Worm (Caenorhabditis elegans) whole organism, late embryonic: ENCODE data around the gene ppm-2.

Experiments used
- C08G9.2 ChIP-seq: sonication (generic microtip); optimal IDR thresholded peaks from 2 replicates; lab custom pipeline; 2016; ENCODE audit warnings: mild to moderate bottlenecking, missing genetic modification characterization, moderate library complexity, missing compliant biosample characterization
- C38D4.7 ChIP-seq: fragments of 200-800 bp; sonication (Bioruptor generic); optimal IDR thresholded peaks from 2 replicates; lab custom pipeline; 2018; ENCODE audit warnings: mild to moderate bottlenecking, missing genetic modification characterization, moderate library complexity, missing compliant biosample characterization
- F13H6.1 ChIP-seq: sonication (generic microtip); optimal IDR thresholded peaks from 2 replicates; lab custom pipeline; 2016; ENCODE audit warnings: missing genetic modification characterization, missing compliant biosample characterization
- K02D7.2 ChIP-seq: sonication (generic microtip); optimal IDR thresholded peaks from 2 replicates; lab custom pipeline; 2017; ENCODE audit warnings: mild to moderate bottlenecking, missing genetic modification characterization, missing compliant biosample characterization
- K09A11.1 ChIP-seq: sonication (generic microtip); optimal IDR thresholded peaks from 2 replicates; lab custom pipeline; 2017; ENCODE audit warnings: antibody characterized with exemption, mild to moderate bottlenecking, missing genetic modification characterization, missing compliant biosample characterization; ENCODE audit not compliant: insufficient read depth
- T23F11.4 ChIP-seq: fragments of 200-800 bp; sonication (Bioruptor generic); optimal IDR thresholded peaks from 2 replicates; lab custom pipeline; 2018; ENCODE audit warnings: mild to moderate bottlenecking, missing genetic modification characterization, missing compliant biosample characterization
- Y22D7AL.16 ChIP-seq: sonication (generic microtip); optimal IDR thresholded peaks from 2 replicates; lab custom pipeline; 2016; ENCODE audit warnings: missing genetic modification characterization, missing compliant biosample characterization
- ahr-1 ChIP-seq: sonication (generic microtip); optimal IDR thresholded peaks from 2 replicates; lab custom pipeline; 2016; ENCODE audit warnings: missing genetic modification characterization, missing compliant biosample characterization
- ama-1 ChIP-seq: fragments of 150-350 bp; optimal IDR thresholded peaks from 2 replicates; lab custom pipeline; 2014
- ceh-14 ChIP-seq: sonication (generic microtip); optimal IDR thresholded peaks from 2 replicates; lab custom pipeline; 2016; ENCODE audit warnings: missing genotype, missing genetic modification characterization, missing compliant biosample characterization
- ceh-18 ChIP-seq: sonication (generic microtip); optimal IDR thresholded peaks from 2 replicates; lab custom pipeline; 2016; ENCODE audit warnings: missing genetic modification characterization, missing compliant biosample characterization
- ceh-19 ChIP-seq: fragments of 200-800 bp; sonication (Bioruptor generic); optimal IDR thresholded peaks from 2 replicates; lab custom pipeline; 2018; ENCODE audit warnings: mild to moderate bottlenecking, missing genetic modification characterization, missing compliant biosample characterization
- ceh-2 ChIP-seq: sonication (generic microtip); optimal IDR thresholded peaks from 2 replicates; lab custom pipeline; 2016; ENCODE audit warnings: missing genotype, missing genetic modification characterization, missing compliant biosample characterization
- ceh-22 ChIP-seq: sonication (generic microtip); optimal IDR thresholded peaks from 2 replicates; lab custom pipeline; 2017; ENCODE audit warnings: missing biosample characterization, missing genetic modification characterization
- ceh-24 ChIP-seq: sonication (generic microtip); optimal IDR thresholded peaks from 2 replicates; lab custom pipeline; 2016; ENCODE audit warnings: mild to moderate bottlenecking, missing genetic modification characterization, missing compliant biosample characterization
- ceh-30 ChIP-seq: fragments of 150-350 bp; optimal IDR thresholded peaks from 2 replicates; lab custom pipeline; 2014; ENCODE audit warnings: missing biosample characterization, missing genetic modification characterization
- ceh-31 ChIP-seq: sonication (generic microtip); optimal IDR thresholded peaks from 2 replicates; lab custom pipeline; 2016; ENCODE audit warnings: missing genetic modification characterization, missing compliant biosample characterization
- ceh-34 ChIP-seq: sonication (generic microtip); optimal IDR thresholded peaks from 2 replicates; lab custom pipeline; 2016; ENCODE audit warnings: mild to moderate bottlenecking, missing genetic modification characterization, missing compliant biosample characterization
- ceh-45 ChIP-seq: fragments of 200-800 bp; sonication (Bioruptor generic); IDR thresholded peaks from 2 replicates; pipeline ENCODE4 v1.3.6; 2022; ENCODE audit warnings: missing genetic modification reagents, missing genetic modification characterization, missing compliant biosample characterization
- ceh-9 ChIP-seq: sonication (generic microtip); optimal IDR thresholded peaks from 2 replicates; lab custom pipeline; 2016; ENCODE audit warnings: mild to moderate bottlenecking, missing genetic modification characterization, inconsistent platforms, missing compliant biosample characterization
- che-1 ChIP-seq: sonication (generic microtip); optimal IDR thresholded peaks from 2 replicates; lab custom pipeline; 2016; ENCODE audit warnings: mild to moderate bottlenecking, missing genetic modification characterization, missing compliant biosample characterization
- dmd-4 ChIP-seq: sonication (generic microtip); optimal IDR thresholded peaks from 2 replicates; lab custom pipeline; 2016; ENCODE audit warnings: borderline replicate concordance, missing genetic modification characterization, missing compliant biosample characterization
- dve-1 ChIP-seq: sonication (generic microtip); optimal IDR thresholded peaks from 2 replicates; lab custom pipeline; 2017; ENCODE audit warnings: antibody characterized with exemption, mild to moderate bottlenecking, missing genetic modification characterization, missing compliant biosample characterization
- elt-2 ChIP-seq: sonication (generic microtip); optimal IDR thresholded peaks from 2 replicates; lab custom pipeline; 2016; ENCODE audit warnings: missing genetic modification reagents, missing genetic modification characterization, missing compliant biosample characterization
- elt-4 ChIP-seq: sonication (generic microtip); optimal IDR thresholded peaks from 2 replicates; lab custom pipeline; 2016; ENCODE audit warnings: missing genetic modification characterization, missing compliant biosample characterization
- ets-4 ChIP-seq: sonication (generic microtip); optimal IDR thresholded peaks from 2 replicates; lab custom pipeline; 2016; ENCODE audit warnings: missing genetic modification characterization, missing compliant biosample characterization
- eyg-1 ChIP-seq: sonication (generic microtip); optimal IDR thresholded peaks from 2 replicates; lab custom pipeline; 2016; ENCODE audit warnings: missing genotype, missing genetic modification characterization, missing compliant biosample characterization
- fkh-10 ChIP-seq: fragments of 150-350 bp; optimal IDR thresholded peaks from 2 replicates; lab custom pipeline; 2014; ENCODE audit warnings: missing biosample characterization, missing genetic modification reagents, missing genetic modification characterization
- fkh-6 ChIP-seq: sonication (generic microtip); optimal IDR thresholded peaks from 2 replicates; lab custom pipeline; 2016; ENCODE audit warnings: missing genetic modification characterization, missing compliant biosample characterization
- gmeb-2 ChIP-seq: sonication (generic microtip); optimal IDR thresholded peaks from 2 replicates; lab custom pipeline; 2016; ENCODE audit warnings: missing genetic modification characterization, inconsistent platforms, missing compliant biosample characterization
- hlh-15 ChIP-seq: sonication (generic microtip); optimal IDR thresholded peaks from 2 replicates; lab custom pipeline; 2016; ENCODE audit warnings: missing genetic modification characterization, missing compliant biosample characterization
- hlh-30 ChIP-seq: sonication (generic microtip); optimal IDR thresholded peaks from 2 replicates; lab custom pipeline; 2017; ENCODE audit warnings: antibody characterized with exemption, missing genetic modification characterization, missing compliant biosample characterization; ENCODE audit not compliant: insufficient read depth
- hlh-6 ChIP-seq: sonication (generic microtip); optimal IDR thresholded peaks from 2 replicates; lab custom pipeline; 2016; ENCODE audit warnings: missing genotype, missing genetic modification characterization, missing compliant biosample characterization
- madf-2 ChIP-seq: sonication (generic microtip); optimal IDR thresholded peaks from 2 replicates; lab custom pipeline; 2017; ENCODE audit warnings: missing genetic modification characterization, missing compliant biosample characterization
- mec-3 ChIP-seq: sonication (generic microtip); optimal IDR thresholded peaks from 2 replicates; lab custom pipeline; 2016; ENCODE audit warnings: borderline replicate concordance, missing genetic modification characterization, missing compliant biosample characterization
- nhr-232 ChIP-seq: sonication (generic microtip); optimal IDR thresholded peaks from 2 replicates; lab custom pipeline; 2016; ENCODE audit warnings: missing genetic modification characterization, missing compliant biosample characterization
- npax-4 ChIP-seq: sonication (generic microtip); optimal IDR thresholded peaks from 2 replicates; lab custom pipeline; 2016; ENCODE audit warnings: missing genetic modification characterization, missing compliant biosample characterization
- pag-3 ChIP-seq: sonication (generic microtip); optimal IDR thresholded peaks from 2 replicates; lab custom pipeline; 2016; ENCODE audit warnings: missing compliant biosample characterization, missing genetic modification characterization, borderline replicate concordance
- pat-9 ChIP-seq: fragments of 200-800 bp; sonication (Bioruptor generic); optimal IDR thresholded peaks from 2 replicates; lab custom pipeline; 2018; ENCODE audit warnings: mild to moderate bottlenecking, missing genetic modification characterization, moderate library complexity, missing compliant biosample characterization
- pax-1 ChIP-seq: fragments of 150-350 bp; optimal IDR thresholded peaks from 2 replicates; lab custom pipeline; 2014; ENCODE audit warnings: missing biosample characterization, missing genetic modification characterization
- pha-2 ChIP-seq: sonication (generic microtip); optimal IDR thresholded peaks from 2 replicates; lab custom pipeline; 2017; ENCODE audit warnings: mild to moderate bottlenecking, missing genetic modification characterization, missing compliant biosample characterization
- pqm-1 ChIP-seq: sonication (generic microtip); optimal IDR thresholded peaks from 2 replicates; lab custom pipeline; 2016; ENCODE audit warnings: missing genetic modification characterization, missing compliant biosample characterization
- pros-1 ChIP-seq: fragments of 150-350 bp; optimal IDR thresholded peaks from 2 replicates; lab custom pipeline; 2014; ENCODE audit warnings: missing biosample characterization, missing genetic modification reagents, missing genetic modification characterization
- ref-2 ChIP-seq: sonication (generic microtip); optimal IDR thresholded peaks from 2 replicates; lab custom pipeline; 2016; ENCODE audit warnings: missing genetic modification characterization, missing compliant biosample characterization
- rnt-1 ChIP-seq: sonication (generic microtip); optimal IDR thresholded peaks from 2 replicates; lab custom pipeline; 2016; ENCODE audit warnings: missing genetic modification characterization, missing compliant biosample characterization
- sdc-2 ChIP-seq: sonication (generic microtip); optimal IDR thresholded peaks from 2 replicates; lab custom pipeline; 2016; ENCODE audit warnings: missing genotype, missing genetic modification characterization, missing compliant biosample characterization
- sox-2 ChIP-seq: fragments of 200-800 bp; sonication (Bioruptor generic); IDR thresholded peaks from 2 replicates; pipeline ENCODE4 v1.3.6; 2022; ENCODE audit warnings: missing genetic modification reagents, missing genetic modification characterization, missing compliant biosample characterization
- sox-4 ChIP-seq: sonication (generic microtip); optimal IDR thresholded peaks from 2 replicates; lab custom pipeline; 2017; ENCODE audit warnings: mild to moderate bottlenecking, missing genetic modification characterization, inconsistent platforms, missing compliant biosample characterization
- tbx-2 ChIP-seq: sonication (generic microtip); optimal IDR thresholded peaks from 2 replicates; lab custom pipeline; 2016; ENCODE audit warnings: missing genetic modification characterization, missing compliant biosample characterization
- unc-42 ChIP-seq: sonication (generic microtip); optimal IDR thresholded peaks from 2 replicates; lab custom pipeline; 2016; ENCODE audit warnings: missing genotype, missing genetic modification characterization, missing compliant biosample characterization
- unc-55 ChIP-seq: sonication (generic microtip); optimal IDR thresholded peaks from 2 replicates; lab custom pipeline; 2017; ENCODE audit warnings: missing biosample characterization, missing genetic modification reagents, missing genetic modification characterization
- unc-86 ChIP-seq: sonication (generic microtip); optimal IDR thresholded peaks from 2 replicates; lab custom pipeline; 2016; ENCODE audit warnings: missing genetic modification characterization, missing compliant biosample characterization
- zip-5 ChIP-seq: sonication (generic microtip); optimal IDR thresholded peaks from 2 replicates; lab custom pipeline; 2016; ENCODE audit warnings: missing genetic modification characterization, missing compliant biosample characterization
- ztf-16 ChIP-seq: sonication (generic microtip); optimal IDR thresholded peaks from 2 replicates; lab custom pipeline; 2017; ENCODE audit warnings: missing genetic modification characterization, missing compliant biosample characterization

Gene ppm-2

DNA sequence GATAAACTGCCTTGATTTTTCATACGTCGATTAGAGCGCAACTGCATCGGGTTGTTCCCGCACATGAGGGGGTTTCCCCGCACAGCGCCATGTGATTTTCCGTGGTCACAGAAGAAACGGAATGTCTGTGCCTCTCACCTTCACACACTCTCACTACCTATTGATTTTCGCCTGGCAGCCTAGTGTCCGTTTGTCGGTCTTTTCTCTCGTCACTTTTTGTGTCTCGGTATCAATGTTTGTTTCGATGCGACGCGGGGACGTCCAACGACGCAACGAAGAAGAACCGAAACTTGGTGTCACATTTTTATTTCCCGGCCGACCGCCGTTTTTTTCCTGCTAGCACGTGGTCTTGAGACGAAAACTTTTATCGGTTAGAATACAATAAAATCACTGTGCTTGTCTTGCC is 928 bp upstream of the ppm-2 start:
- TF ChIP-seq hlh-6 (tag; lab: Kevin White, UChicago) (no peak), mec-3 (tag; lab: Kevin White, UChicago) (no peak), npax-4 (tag; lab: Kevin White, UChicago) (no peak), C38D4.7 (GFP tag; lab: Kevin White, UChicago) (no peak), ceh-9 (no peak), pqm-1 (tag; lab: Kevin White, UChicago) (peak; percentile 87), ceh-2 (peak; percentile 63), unc-42 (peak; percentile 65), sdc-2 (no peak), ceh-30 (tag; lab: Kevin White, UChicago) (no peak), K09A11.1 (tag; lab: Kevin White, UChicago) (peak; percentile 43), che-1 (tag; lab: Kevin White, UChicago) (peak; percentile 7), F13H6.1 (tag; lab: Kevin White, UChicago) (peak; percentile 85), eyg-1 (tag; lab: Kevin White, UChicago) (no peak), fkh-10 (GFP tag; lab: Kevin White, UChicago) (no peak), ama-1 (lab: Kevin White, UChicago) (no peak), C08G9.2 (no peak), sox-4 (tag; lab: Kevin White, UChicago) (no peak), madf-2 (tag; lab: Kevin White, UChicago) (peak; percentile 37), hlh-30 (tag; lab: Kevin White, UChicago) (peak; percentile 99), ref-2 (tag; lab: Kevin White, UChicago) (peak; percentile 86), gmeb-2 (tag; lab: Kevin White, UChicago) (no peak), unc-55 (GFP tag; lab: Kevin White, UChicago) (peak; percentile 92), ceh-31 (tag; lab: Kevin White, UChicago) (peak; percentile 83), dmd-4 (no peak), ceh-34 (tag; lab: Kevin White, UChicago) (peak; percentile 83), pat-9 (tag; lab: Kevin White, UChicago) (peak; percentile 24), zip-5 (tag; lab: Kevin White, UChicago) (no peak), ceh-19 (GFP tag; lab: Kevin White, UChicago) (peak; percentile 7), T23F11.4 (GFP tag; lab: Kevin White, UChicago) (peak; percentile 65), ets-4 (tag; lab: Kevin White, UChicago) (peak; percentile 93), ceh-22 (tag; lab: Kevin White, UChicago) (no peak), ztf-16 (tag; lab: Kevin White, UChicago) (no peak), tbx-2 (peak; percentile 91), pax-1 (tag; lab: Kevin White, UChicago) (peak; percentile 53), Y22D7AL.16 (tag; lab: Kevin White, UChicago) (no peak), pha-2 (tag; lab: Kevin White, UChicago) (no peak), fkh-6 (tag; lab: Kevin White, UChicago) (no peak), elt-4 (tag; lab: Kevin White, UChicago) (no peak), pag-3 (no peak), pros-1 (peak; percentile 40), ceh-24 (tag; lab: Kevin White, UChicago) (no peak), dve-1 (tag; lab: Kevin White, UChicago) (peak; percentile 80), hlh-15 (no peak), rnt-1 (tag; lab: Kevin White, UChicago) (peak; percentile 86), ceh-45 (GFP tag; lab: Robert Waterston, UW) (no peak), K02D7.2 (tag; lab: Kevin White, UChicago) (no peak), sox-2 (GFP tag; lab: Robert Waterston, UW) (no peak), unc-86 (peak; percentile 2), ceh-18 (peak; percentile 96), elt-2 (tag; lab: Kevin White, UChicago) (peak; percentile 76), ahr-1 (tag; lab: Kevin White, UChicago) (no peak), ceh-14 (tag; lab: Kevin White, UChicago) (peak; percentile 32), nhr-232 (tag; lab: Kevin White, UChicago) (no peak)
